Fruit fly (Drosophila melanogaster) whole organism, embryonic: ENCODE results near the gene CG10317.

Source experiments
- CG12744 ChIP-seq: fragments of 200-800 bp; sonication (Bioruptor generic); optimal IDR thresholded peaks from 2 replicates; lab custom pipeline; 2016; ENCODE audit warnings: missing biosample characterization, missing genetic modification characterization
- tna ChIP-seq: fragments of 200-800 bp; sonication (Bioruptor generic); IDR thresholded peaks from 2 replicates; pipeline ENCODE4 v1.3.6; 2022; ENCODE audit warnings: missing biosample characterization, missing genetic modification characterization; ENCODE audit not compliant: partially characterized antibody

DNA sequence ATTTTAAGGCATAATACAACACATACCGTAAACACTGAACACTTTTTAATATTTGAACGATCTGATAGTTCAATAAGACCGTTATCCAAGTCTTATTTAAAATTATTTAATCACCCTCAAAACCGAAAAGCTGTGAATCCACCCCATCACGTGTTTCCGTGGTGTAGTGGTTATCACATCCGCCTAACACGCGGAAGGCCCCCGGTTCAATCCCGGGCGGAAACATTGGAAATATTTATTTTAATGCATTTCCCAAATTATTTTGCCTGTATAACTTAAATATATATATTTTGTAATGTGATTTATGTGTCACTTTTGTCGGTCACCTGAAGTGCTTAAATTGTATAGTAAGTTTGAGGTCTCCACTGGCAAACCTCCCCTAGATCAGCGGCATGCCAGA lies 48.8 kb downstream of the CG10317 start, which contains the start of gene CG44044:
- TF ChIP-seq tna: no peak
- TF ChIP-seq CG12744 (GFP tag; lab: Kevin White, UChicago): no peak
